Worm (Caenorhabditis elegans) whole organism, midembryonic: ENCODE data around the gene F10B5.2.
A peak's percentile ranks its signal among the peaks of the same experiment; 100 is the strongest.

Experiments
- T22C8.4 ChIP-seq: fragments of 200-800 bp; sonication (Bioruptor generic); IDR thresholded peaks from 2 replicates; pipeline ENCODE4 v1.3.6; 2022; ENCODE audit warnings: missing genetic modification characterization, missing compliant biosample characterization
- cog-1 ChIP-seq: sonication (generic microtip); optimal IDR thresholded peaks from 2 replicates; lab custom pipeline; 2016; ENCODE audit warnings: missing genetic modification characterization, missing compliant biosample characterization
- flt-1 ChIP-seq: fragments of 200-800 bp; sonication (Bioruptor generic); IDR thresholded peaks from 2 replicates; pipeline ENCODE4 v1.3.6; 2022; ENCODE audit warnings: missing genetic modification characterization, missing compliant biosample characterization
- klf-2 ChIP-seq: fragments of 200-800 bp; sonication (Bioruptor generic); conservative IDR thresholded peaks from 2 replicates; pipeline ENCODE4 v1.3.6; 2022; ENCODE audit warnings: missing genetic modification reagents, missing genetic modification characterization, missing compliant biosample characterization
- med-1 ChIP-seq: sonication (generic microtip); optimal IDR thresholded peaks from 2 replicates; lab custom pipeline; 2017; ENCODE audit warnings: missing genetic modification characterization, mild to moderate bottlenecking, missing compliant biosample characterization, antibody characterized with exemption, missing genetic modification reagents; ENCODE audit not compliant: insufficient read depth
- ref-1 ChIP-seq: fragments of 200-800 bp; sonication (Bioruptor generic); conservative IDR thresholded peaks from 2 replicates; pipeline ENCODE4 v1.3.6; 2022; ENCODE audit warnings: missing genetic modification reagents, missing genetic modification characterization, missing compliant biosample characterization
- tab-1 ChIP-seq: fragments of 200-800 bp; sonication (Bioruptor generic); IDR thresholded peaks from 2 replicates; pipeline ENCODE4 v1.3.6; 2022; ENCODE audit warnings: missing genetic modification characterization, missing compliant biosample characterization
- ztf-23 ChIP-seq: fragments of 200-800 bp; sonication (Bioruptor generic); IDR thresholded peaks from 2 replicates; pipeline ENCODE4 v1.3.6; 2022; ENCODE audit warnings: missing genetic modification reagents, missing genetic modification characterization, missing compliant biosample characterization
- ztf-29 ChIP-seq: fragments of 200-800 bp; sonication (Bioruptor generic); IDR thresholded peaks from 2 replicates; pipeline ENCODE4 v1.3.6; 2022; ENCODE audit warnings: missing genetic modification reagents, missing genetic modification characterization, missing compliant biosample characterization

The F10B5.2 gene

ce11 chrII:8125439-8125838, 19.1 kb upstream of the F10B5.2 start:
- TF ChIP-seq med-1 (no peak), tab-1 (GFP tag; lab: Robert Waterston, UW) (no peak), T22C8.4 (no peak), ztf-23 (no peak), cog-1 (tag; lab: Kevin White, UChicago) (no peak), ref-1 (no peak)

DNA sequence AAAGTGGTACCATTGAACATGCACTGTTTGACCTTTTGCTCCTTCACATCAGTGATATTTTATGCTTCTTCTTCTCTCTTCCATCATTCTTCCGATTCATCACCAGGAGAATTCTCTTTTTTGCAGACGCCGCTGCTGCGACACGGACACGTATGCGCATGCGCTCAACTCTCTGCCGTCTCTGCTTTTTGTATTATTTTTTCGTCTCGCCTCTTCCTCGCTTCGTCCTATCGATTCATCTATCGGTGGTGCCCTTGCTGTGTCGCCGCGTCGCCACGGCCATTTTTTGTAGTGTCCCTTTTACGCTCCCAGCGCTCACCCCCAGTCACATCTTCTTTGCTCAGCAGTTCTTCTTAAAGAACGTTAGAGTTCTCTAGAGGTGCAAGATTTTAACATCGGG, 18.4 kb upstream of the F10B5.2 start:
- peak; percentile 52 for TF ChIP-seq T22C8.4
- TF ChIP-seq klf-2: peak; percentile 19; the same call in 1 of the 2 replicates
- TF ChIP-seq ztf-29: no peak
- 0 out of 2 replicates have a peak, but pooled peaks have one; percentile 14 for TF ChIP-seq tab-1 (GFP tag; lab: Robert Waterston, UW)

DNA sequence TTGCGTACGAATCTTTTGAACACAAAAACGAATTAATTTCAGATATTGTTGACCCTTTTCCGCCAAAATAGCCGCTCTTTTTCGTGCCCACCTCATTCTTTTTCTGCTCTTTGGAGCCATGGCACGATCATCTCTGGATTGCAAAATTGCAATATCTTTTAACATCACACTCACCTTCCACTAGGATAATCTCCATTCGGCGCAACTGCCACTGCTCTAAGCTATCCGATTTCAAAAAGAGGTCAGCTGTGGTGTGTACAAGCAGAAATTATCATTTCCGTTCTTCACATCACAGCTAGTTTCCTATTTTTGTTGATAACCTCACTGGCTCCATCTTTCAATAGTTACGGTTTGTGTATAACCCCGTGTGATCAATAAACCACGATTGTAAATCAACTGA, 17.9 kb upstream of the F10B5.2 start:
- TF ChIP-seq ref-1 (no peak), cog-1 (tag; lab: Kevin White, UChicago) (no peak), ztf-23 (no peak), flt-1 (GFP tag; lab: Robert Waterston, UW) (no peak), ztf-29 (no peak), T22C8.4 (no peak), med-1 (no peak)

ce11 chrII:8127290-8127689, 17.3 kb upstream of the F10B5.2 start:
- TF ChIP-seq med-1: no peak
- no peak for TF ChIP-seq klf-2
- TF ChIP-seq cog-1 (tag; lab: Kevin White, UChicago): no peak
- no peak for TF ChIP-seq T22C8.4
- TF ChIP-seq ref-1: no peak

DNA sequence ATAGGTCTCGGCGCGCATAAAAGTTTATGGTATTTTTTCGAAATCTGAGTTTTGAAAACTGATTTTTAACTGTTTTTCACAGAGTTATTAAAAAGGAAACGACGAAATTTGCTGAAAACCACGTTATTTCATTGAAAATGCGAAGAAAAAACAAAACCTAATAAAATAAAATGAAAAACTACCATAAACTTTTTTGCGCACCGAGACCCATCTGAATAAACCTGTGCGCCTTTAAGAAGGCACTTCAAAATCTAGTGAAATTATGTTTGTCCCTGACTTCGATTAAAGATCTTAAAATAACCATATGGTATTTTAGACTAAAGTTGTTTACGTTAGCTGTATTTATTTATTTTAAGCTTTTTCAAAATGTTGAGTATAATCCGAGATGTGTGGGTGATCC, 16.8 kb upstream of the F10B5.2 start:
- TF ChIP-seq cog-1 (tag; lab: Kevin White, UChicago) (no peak), ztf-23 (no peak), med-1 (no peak), flt-1 (GFP tag; lab: Robert Waterston, UW) (no peak), tab-1 (GFP tag; lab: Robert Waterston, UW) (no peak), T22C8.4 (no peak), ztf-29 (no peak), ref-1 (no peak), klf-2 (no peak)

DNA sequence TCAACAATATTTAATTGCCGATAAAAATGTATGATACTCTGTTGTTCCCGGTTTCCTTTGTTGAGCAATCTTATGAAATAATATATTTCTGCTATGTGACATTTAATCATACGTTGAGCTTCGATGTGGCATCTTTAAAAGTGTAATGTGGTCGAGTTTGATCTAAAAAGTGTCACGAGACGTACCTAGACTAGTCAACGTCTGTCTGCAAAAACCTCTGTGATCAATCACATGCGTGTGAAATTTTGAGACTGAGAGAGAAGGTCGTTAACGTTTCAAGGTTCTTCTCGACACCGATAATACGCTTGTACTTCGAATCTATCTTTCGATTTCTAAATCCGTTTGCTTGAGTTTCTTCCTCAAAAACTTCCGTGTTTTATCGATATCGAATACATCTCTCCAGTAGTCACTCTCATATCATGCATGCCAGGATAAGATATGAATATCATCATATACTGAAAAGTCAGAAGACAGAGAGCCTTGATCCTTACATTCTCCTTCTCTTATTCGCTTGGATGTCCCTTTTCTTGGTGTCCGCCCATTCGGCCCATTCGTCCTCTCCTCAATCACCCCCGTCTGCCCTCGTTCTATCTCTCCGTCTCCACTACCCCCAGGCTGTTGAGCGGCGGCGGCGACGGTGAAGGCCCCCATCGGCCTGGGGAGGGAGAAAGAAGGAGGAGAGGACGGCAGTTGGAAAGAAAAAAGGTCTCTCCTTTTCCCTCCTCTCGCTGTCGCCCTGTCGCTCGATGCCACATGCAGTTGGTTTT, 16.1 kb upstream of the F10B5.2 start:
- TF ChIP-seq flt-1 (GFP tag; lab: Robert Waterston, UW) (0 out of 2 replicates have a peak, but pooled peaks have one; percentile 33), med-1 (no peak), T22C8.4 (no peak), tab-1 (GFP tag; lab: Robert Waterston, UW) (0 out of 2 replicates have a peak, but pooled peaks have one; percentile 49), ztf-23 (peak; percentile 72)

ce11 chrII:8129040-8129387, 15.5 kb upstream of the F10B5.2 start:
- no peak for TF ChIP-seq flt-1 (GFP tag; lab: Robert Waterston, UW)
- TF ChIP-seq ztf-29: no peak
- no peak for TF ChIP-seq med-1
- no peak for TF ChIP-seq T22C8.4
- no peak for TF ChIP-seq ztf-23
- no peak for TF ChIP-seq tab-1 (GFP tag; lab: Robert Waterston, UW)
- TF ChIP-seq cog-1 (tag; lab: Kevin White, UChicago): no peak
- no peak for TF ChIP-seq ref-1
- TF ChIP-seq klf-2: no peak

ce11 chrII:8129495-8130010, 15.0 kb upstream of the F10B5.2 start, which contains the start of gene ulp-4:
TSS of gene ulp-4 (plus strand) at chrII:8129960.
- TF ChIP-seq cog-1 (tag; lab: Kevin White, UChicago) (no peak), T22C8.4 (no peak), med-1 (no peak), tab-1 (GFP tag; lab: Robert Waterston, UW) (no peak), flt-1 (GFP tag; lab: Robert Waterston, UW) (no peak), ref-1 (no peak), ztf-23 (no peak), ztf-29 (no peak), klf-2 (no peak)

ce11 chrII:8130792-8131191, 13.8 kb upstream of the F10B5.2 start:
- TF ChIP-seq med-1 (no peak), ztf-29 (no peak), flt-1 (GFP tag; lab: Robert Waterston, UW) (no peak), T22C8.4 (no peak), ztf-23 (no peak)

ce11 chrII:8131413-8131966, 13.1 kb upstream of the F10B5.2 start:
- 0 out of 2 replicates have a peak, but pooled peaks have one; percentile 5 for TF ChIP-seq flt-1 (GFP tag; lab: Robert Waterston, UW)
- TF ChIP-seq ztf-23: no peak
- TF ChIP-seq klf-2: no peak
- no peak for TF ChIP-seq T22C8.4
- no peak for TF ChIP-seq ref-1
- TF ChIP-seq tab-1 (GFP tag; lab: Robert Waterston, UW): 0 out of 2 replicates have a peak, but pooled peaks have one; percentile 25
- TF ChIP-seq med-1: no peak
- no peak for TF ChIP-seq ztf-29
- no peak for TF ChIP-seq cog-1 (tag; lab: Kevin White, UChicago)

- TF ChIP-seq ztf-23 (no peak), cog-1 (tag; lab: Kevin White, UChicago) (no peak), ref-1 (no peak), flt-1 (GFP tag; lab: Robert Waterston, UW) (no peak), klf-2 (no peak), med-1 (no peak), T22C8.4 (no peak), ztf-29 (no peak), tab-1 (GFP tag; lab: Robert Waterston, UW) (no peak)
Observed at ce11 chrII:8135953-8136352, 8.6 kb upstream of the F10B5.2 start.
